Fruit fly (Drosophila melanogaster) whole organism, embryonic: ENCODE data around the gene CG14085.

Experiments used
- Atf6 ChIP-seq: fragments of 200-800 bp; sonication (Bioruptor generic); IDR thresholded peaks from 2 replicates; pipeline ENCODE4 v1.3.6; 2022; ENCODE audit warnings: missing biosample characterization, missing genetic modification characterization
- Bdp1 ChIP-seq: fragments of 200-800 bp; sonication (Bioruptor generic); optimal IDR thresholded peaks from 3 replicates; lab custom pipeline; 2016; ENCODE audit warnings: missing biosample characterization, missing genetic modification characterization
- CG10543 ChIP-seq: fragments of 200-800 bp; sonication (Bioruptor generic); optimal IDR thresholded peaks from 3 replicates; lab custom pipeline; 2017; ENCODE audit warnings: missing biosample characterization, mild to moderate bottlenecking, missing genetic modification characterization, moderate library complexity
- CG12219 ChIP-seq: fragments of 200-800 bp; sonication (Bioruptor generic); optimal IDR thresholded peaks from 3 replicates; lab custom pipeline; 2018; ENCODE audit warnings: missing biosample characterization, mild to moderate bottlenecking, missing genetic modification characterization
- CG13624 ChIP-seq: fragments of 200-800 bp; sonication (Bioruptor generic); optimal IDR thresholded peaks from 2 replicates; lab custom pipeline; 2016; ENCODE audit warnings: missing biosample characterization, missing genetic modification characterization
- CG14014 ChIP-seq: fragments of 200-800 bp; sonication (Bioruptor generic); IDR thresholded peaks from 2 replicates; pipeline ENCODE4 v1.3.6; 2022; ENCODE audit warnings: missing biosample characterization, missing genetic modification characterization
- CG15479 ChIP-seq: fragments of 200-800 bp; sonication (Bioruptor generic); optimal IDR thresholded peaks from 3 replicates; lab custom pipeline; 2019; ENCODE audit warnings: missing biosample characterization, mild to moderate bottlenecking, missing genetic modification characterization, moderate library complexity
- CG18599 ChIP-seq: fragments of 200-800 bp; sonication (Bioruptor generic); optimal IDR thresholded peaks from 3 replicates; lab custom pipeline; 2017; ENCODE audit warnings: missing biosample characterization, missing genetic modification characterization, mild to moderate bottlenecking, moderate library complexity, missing genetic modification reagents
- CG30403 ChIP-seq: fragments of 200-800 bp; sonication (Bioruptor generic); optimal IDR thresholded peaks from 3 replicates; lab custom pipeline; 2016; ENCODE audit warnings: missing biosample characterization, missing genetic modification characterization
- CG32772 ChIP-seq: fragments of 200-800 bp; sonication (Bioruptor generic); IDR thresholded peaks from 2 replicates; pipeline ENCODE4 v1.3.6; 2022; ENCODE audit warnings: missing biosample characterization, missing genetic modification characterization
- CG34376 ChIP-seq: fragments of 200-800 bp; sonication (Bioruptor generic); optimal IDR thresholded peaks from 2 replicates; lab custom pipeline; 2018; ENCODE audit warnings: missing biosample characterization, mild to moderate bottlenecking, missing genetic modification characterization
- CG4424 ChIP-seq: fragments of 200-800 bp; sonication (Bioruptor generic); optimal IDR thresholded peaks from 3 replicates; lab custom pipeline; 2016; ENCODE audit warnings: missing biosample characterization, missing genetic modification characterization
- CG6654 ChIP-seq: fragments of 200-800 bp; sonication (Bioruptor generic); optimal IDR thresholded peaks from 2 replicates; lab custom pipeline; 2017; ENCODE audit warnings: missing biosample characterization, mild to moderate bottlenecking, missing genetic modification characterization
- CG7745 ChIP-seq: fragments of 200-800 bp; sonication (Bioruptor generic); optimal IDR thresholded peaks from 2 replicates; lab custom pipeline; 2018; ENCODE audit warnings: missing biosample characterization, mild to moderate bottlenecking, missing genetic modification characterization, moderate library complexity
- Ets65A ChIP-seq: fragments of 200-800 bp; sonication (Bioruptor generic); peaks from one replicate; lab custom pipeline; 2016; ENCODE audit warnings: missing biosample characterization, missing genetic modification characterization
- Fer3 ChIP-seq: fragments of 200-800 bp; sonication (Bioruptor generic); optimal IDR thresholded peaks from 2 replicates; lab custom pipeline; 2018; ENCODE audit warnings: missing biosample characterization, mild to moderate bottlenecking, missing genetic modification characterization, moderate library complexity
- GATAe ChIP-seq: fragments of 200-800 bp; sonication (Bioruptor generic); conservative IDR thresholded peaks from 2 replicates; pipeline ENCODE4 v1.3.6; 2022; ENCODE audit warnings: missing biosample characterization, missing genetic modification characterization
- Hr78 ChIP-seq, 2 experiments: fragments of 200-800 bp in 1 of 2; fragments of >200 bp in 1 of 2; sonication (Bioruptor generic) in 1 of 2; optimal IDR thresholded peaks; 2 replicates each; lab custom pipeline; 2017 to 2019; ENCODE audit warnings: missing biosample characterization in 2 of 2, missing genetic modification characterization in 2 of 2, mild to moderate bottlenecking in 1 of 2, moderate library complexity in 1 of 2
- MESR4 ChIP-seq: fragments of 200-800 bp; sonication (Bioruptor generic); optimal IDR thresholded peaks from 2 replicates; lab custom pipeline; 2018; ENCODE audit warnings: missing biosample characterization, mild to moderate bottlenecking, missing genetic modification characterization, moderate library complexity
- Pdp1 ChIP-seq, 2 experiments: fragments of 200-800 bp; sonication (Bioruptor generic); optimal IDR thresholded peaks; 3 replicates each; lab custom pipeline; 2016; ENCODE audit warnings: missing biosample characterization in 2 of 2, missing genetic modification characterization in 2 of 2, mild to moderate bottlenecking in 1 of 2, moderate library complexity in 1 of 2
- Scr ChIP-seq: fragments of 200-800 bp; sonication (Bioruptor generic); IDR thresholded peaks from 2 replicates; pipeline ENCODE4 v1.3.6; 2022; ENCODE audit warnings: missing biosample characterization, missing genetic modification characterization; ENCODE audit not compliant: partially characterized antibody
- Sry-δ ChIP-seq: fragments of 200-800 bp; sonication (Bioruptor generic); optimal IDR thresholded peaks from 2 replicates; lab custom pipeline; 2016; ENCODE audit warnings: missing biosample characterization, missing genetic modification characterization
- aop ChIP-seq: fragments of 200-800 bp; sonication (Bioruptor generic); IDR thresholded peaks from 2 replicates; pipeline ENCODE4 v1.3.6; 2022; ENCODE audit warnings: missing biosample characterization, missing genetic modification characterization
- crol ChIP-seq: fragments of 200-800 bp; sonication (Bioruptor generic); IDR thresholded peaks from 2 replicates; pipeline ENCODE4 v1.3.6; 2022; ENCODE audit warnings: missing biosample characterization, missing genetic modification characterization
- dpn ChIP-seq, 2 experiments: fragments of 200-800 bp; sonication (Bioruptor generic); optimal IDR thresholded peaks; 3 replicates each; lab custom pipeline; 2016; ENCODE audit warnings: missing biosample characterization in 2 of 2, missing genetic modification characterization in 2 of 2
- exex ChIP-seq: fragments of 200-800 bp; sonication (Bioruptor generic); optimal IDR thresholded peaks from 4 replicates; lab custom pipeline; 2018; ENCODE audit warnings: missing biosample characterization, mild to moderate bottlenecking, missing genetic modification characterization, moderate library complexity
- fru ChIP-seq: fragments of >200 bp; optimal IDR thresholded peaks from 2 replicates; lab custom pipeline; 2017
- gcm ChIP-seq: fragments of 200-800 bp; sonication (Bioruptor generic); optimal IDR thresholded peaks from 2 replicates; lab custom pipeline; 2019; ENCODE audit warnings: missing biosample characterization, mild to moderate bottlenecking, missing genetic modification characterization, moderate library complexity
- grn ChIP-seq: fragments of 200-800 bp; sonication (Bioruptor generic); optimal IDR thresholded peaks from 3 replicates; lab custom pipeline; 2017; ENCODE audit warnings: missing biosample characterization, missing genetic modification characterization
- gro ChIP-seq: fragments of 200-800 bp; sonication (Bioruptor generic); optimal IDR thresholded peaks from 2 replicates; lab custom pipeline; 2016; ENCODE audit warnings: missing biosample characterization, missing genetic modification characterization
- gsb-n ChIP-seq: fragments of 200-800 bp; sonication (Bioruptor generic); optimal IDR thresholded peaks from 3 replicates; lab custom pipeline; 2018; ENCODE audit warnings: missing biosample characterization, mild to moderate bottlenecking, missing genetic modification characterization
- h ChIP-seq: fragments of >200 bp; optimal IDR thresholded peaks from 2 replicates; lab custom pipeline; 2017
- lab ChIP-seq: fragments of 200-800 bp; sonication (Bioruptor generic); optimal IDR thresholded peaks from 3 replicates; lab custom pipeline; 2017; ENCODE audit warnings: missing biosample characterization, missing genetic modification characterization, mild to moderate bottlenecking, moderate library complexity, missing genetic modification reagents
- mirr ChIP-seq: fragments of 200-800 bp; sonication (Bioruptor generic); optimal IDR thresholded peaks from 3 replicates; lab custom pipeline; 2018; ENCODE audit warnings: missing biosample characterization, mild to moderate bottlenecking, missing genetic modification characterization
- nerfin-1 ChIP-seq: fragments of 200-800 bp; sonication (Bioruptor generic); optimal IDR thresholded peaks from 3 replicates; lab custom pipeline; 2019; ENCODE audit warnings: missing biosample characterization, mild to moderate bottlenecking, missing genetic modification characterization, moderate library complexity
- run ChIP-seq: fragments of 200-800 bp; sonication (Bioruptor generic); optimal IDR thresholded peaks from 3 replicates; lab custom pipeline; 2018; ENCODE audit warnings: missing biosample characterization, mild to moderate bottlenecking, missing genetic modification characterization
- sens ChIP-seq: fragments of 200-800 bp; sonication (Bioruptor generic); peaks from one replicate; lab custom pipeline; 2016; ENCODE audit warnings: missing biosample characterization, missing genetic modification characterization
- sna ChIP-seq: fragments of 200-800 bp; sonication (Bioruptor generic); IDR thresholded peaks from 2 replicates; pipeline ENCODE4 v1.3.6; 2022; ENCODE audit warnings: missing biosample characterization, missing genetic modification characterization; ENCODE audit not compliant: partially characterized antibody
- sug ChIP-seq: fragments of 200-800 bp; optimal IDR thresholded peaks from 2 replicates; lab custom pipeline; 2019; ENCODE audit warnings: missing biosample characterization, mild to moderate bottlenecking, missing genetic modification characterization, moderate library complexity

The CG14085 gene

DNA sequence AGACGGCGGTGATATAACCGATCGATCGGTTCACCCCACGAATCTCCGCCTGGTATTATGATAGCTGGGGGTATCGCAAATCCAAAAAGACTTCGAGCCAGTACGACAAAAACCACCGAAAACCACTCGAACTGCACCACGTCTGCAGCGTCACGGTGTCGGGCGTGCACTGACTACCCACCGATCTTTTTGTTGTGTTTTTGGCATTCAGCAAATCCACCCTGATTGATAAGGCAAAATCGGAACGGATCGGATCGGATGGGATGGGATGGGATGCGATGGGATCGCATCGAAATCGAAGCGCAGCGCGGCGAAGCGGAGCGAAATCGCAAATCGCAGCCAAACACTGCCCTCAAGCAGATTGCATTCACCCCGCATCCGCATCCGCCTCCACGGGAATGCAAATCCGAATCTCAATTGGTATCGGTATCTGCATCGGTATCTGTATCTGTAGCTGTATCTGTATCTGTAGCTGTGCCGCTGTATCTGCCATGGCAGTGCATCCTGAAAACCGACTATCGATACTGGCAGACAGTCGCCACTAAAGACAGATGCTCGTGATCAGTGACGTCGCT is 19.3 kb downstream of the CG14085 start:
- TF ChIP-seq sens (GFP tag; lab: Kevin White, UChicago) (peak; percentile 37), h (lab: Kevin White, UChicago) (no peak), CG15479 (GFP tag; lab: Kevin White, UChicago) (peak; percentile 67)
- TF ChIP-seq, all 482 proteins: peak for 2

- TF ChIP-seq CG32772 (GFP tag; lab: Robert Waterston, UW) (no peak), nerfin-1 (tag; lab: Kevin White, UChicago) (no peak), CG4424 (GFP tag; lab: Kevin White, UChicago) (no peak), sna (no peak), Atf6 (GFP tag; lab: Robert Waterston, UW) (0 out of 2 replicates have a peak, but pooled peaks have one; percentile 24), MESR4 (GFP tag; lab: Kevin White, UChicago) (no peak), CG14014 (GFP tag; lab: Robert Waterston, UW) (no peak), gsb-n (tag; lab: Kevin White, UChicago) (no peak), GATAe (GFP tag; lab: Robert Waterston, UW) (peak; percentile 37; the same call in 1 of the 2 replicates), gro (peak; percentile 36), CG10543 (GFP tag; lab: Kevin White, UChicago) (peak; percentile 8), dpn (GFP tag; optimal IDR thresholded peaks at IDR 0.05; lab: Kevin White, UChicago) (no peak), Sry-δ (GFP tag; lab: Kevin White, UChicago) (no peak), crol (GFP tag; lab: Robert Waterston, UW) (no peak), CG15479 (GFP tag; lab: Kevin White, UChicago) (peak; percentile 21), exex (tag; lab: Kevin White, UChicago) (peak; percentile 99), CG7745 (tag; lab: Kevin White, UChicago) (peak; percentile 4), aop (GFP tag; lab: Robert Waterston, UW) (no peak), CG34376 (GFP tag; lab: Kevin White, UChicago) (peak; percentile 26), CG6654 (GFP tag; lab: Kevin White, UChicago) (no peak), CG13624 (GFP tag; lab: Kevin White, UChicago) (no peak), grn (GFP tag; lab: Kevin White, UChicago) (peak; percentile 84), Pdp1 (GFP tag; optimal IDR thresholded peaks at IDR 0.05; lab: Kevin White, UChicago) (peak in 1 of 2 experiments; percentile 2), Hr78 (GFP tag; optimal IDR thresholded peaks at IDR 0.05; lab: Kevin White, UChicago) (no peak), lab (peak; percentile 4), sug (tag; lab: Kevin White, UChicago) (peak; percentile 85), Ets65A (GFP tag; lab: Kevin White, UChicago) (no peak), Scr (GFP tag; lab: Robert Waterston, UW) (no peak), Fer3 (tag; lab: Kevin White, UChicago) (no peak), CG12219 (GFP tag; lab: Kevin White, UChicago) (no peak), CG30403 (GFP tag; lab: Kevin White, UChicago) (no peak), run (tag; lab: Kevin White, UChicago) (peak; percentile 68), CG18599 (GFP tag; lab: Kevin White, UChicago) (peak; percentile 15), fru (lab: Kevin White, UChicago) (no peak), h (lab: Kevin White, UChicago) (no peak), gcm (no peak), Bdp1 (GFP tag; lab: Kevin White, UChicago) (no peak), mirr (peak; percentile 95)
These were observed 20.3 kb downstream of the CG14085 start for dm6 chr3L:19289411-19289810.
